Worm (Caenorhabditis elegans) whole organism, late embryonic: ENCODE results near the gene sphk-1.

Experiments used
- C08G9.2 ChIP-seq: sonication (generic microtip); optimal IDR thresholded peaks from 2 replicates; lab custom pipeline; 2016; ENCODE audit warnings: mild to moderate bottlenecking, missing genetic modification characterization, moderate library complexity, missing compliant biosample characterization
- K02D7.2 ChIP-seq: sonication (generic microtip); optimal IDR thresholded peaks from 2 replicates; lab custom pipeline; 2017; ENCODE audit warnings: mild to moderate bottlenecking, missing genetic modification characterization, missing compliant biosample characterization
- ceh-14 ChIP-seq: sonication (generic microtip); optimal IDR thresholded peaks from 2 replicates; lab custom pipeline; 2016; ENCODE audit warnings: missing genotype, missing genetic modification characterization, missing compliant biosample characterization
- ceh-18 ChIP-seq: sonication (generic microtip); optimal IDR thresholded peaks from 2 replicates; lab custom pipeline; 2016; ENCODE audit warnings: missing genetic modification characterization, missing compliant biosample characterization
- ceh-2 ChIP-seq: sonication (generic microtip); optimal IDR thresholded peaks from 2 replicates; lab custom pipeline; 2016; ENCODE audit warnings: missing genotype, missing genetic modification characterization, missing compliant biosample characterization
- ceh-34 ChIP-seq: sonication (generic microtip); optimal IDR thresholded peaks from 2 replicates; lab custom pipeline; 2016; ENCODE audit warnings: mild to moderate bottlenecking, missing genetic modification characterization, missing compliant biosample characterization
- ceh-45 ChIP-seq: fragments of 200-800 bp; sonication (Bioruptor generic); IDR thresholded peaks from 2 replicates; pipeline ENCODE4 v1.3.6; 2022; ENCODE audit warnings: missing genetic modification reagents, missing genetic modification characterization, missing compliant biosample characterization
- ceh-6 ChIP-seq: fragments of 200-800 bp; sonication (Bioruptor generic); optimal IDR thresholded peaks from 2 replicates; lab custom pipeline; 2018; ENCODE audit warnings: mild to moderate bottlenecking, missing genetic modification characterization, missing compliant biosample characterization
- dve-1 ChIP-seq: sonication (generic microtip); optimal IDR thresholded peaks from 2 replicates; lab custom pipeline; 2017; ENCODE audit warnings: antibody characterized with exemption, mild to moderate bottlenecking, missing genetic modification characterization, missing compliant biosample characterization
- elt-2 ChIP-seq: sonication (generic microtip); optimal IDR thresholded peaks from 2 replicates; lab custom pipeline; 2016; ENCODE audit warnings: missing genetic modification reagents, missing genetic modification characterization, missing compliant biosample characterization
- ets-4 ChIP-seq: sonication (generic microtip); optimal IDR thresholded peaks from 2 replicates; lab custom pipeline; 2016; ENCODE audit warnings: missing genetic modification characterization, missing compliant biosample characterization
- fax-1 ChIP-seq: sonication (generic microtip); optimal IDR thresholded peaks from 2 replicates; lab custom pipeline; 2016; ENCODE audit warnings: missing genotype, missing genetic modification characterization, missing compliant biosample characterization
- gmeb-2 ChIP-seq: sonication (generic microtip); optimal IDR thresholded peaks from 2 replicates; lab custom pipeline; 2016; ENCODE audit warnings: missing genetic modification characterization, inconsistent platforms, missing compliant biosample characterization
- hlh-6 ChIP-seq: sonication (generic microtip); optimal IDR thresholded peaks from 2 replicates; lab custom pipeline; 2016; ENCODE audit warnings: missing genotype, missing genetic modification characterization, missing compliant biosample characterization
- madf-2 ChIP-seq: sonication (generic microtip); optimal IDR thresholded peaks from 2 replicates; lab custom pipeline; 2017; ENCODE audit warnings: missing genetic modification characterization, missing compliant biosample characterization
- nfya-1 ChIP-seq: sonication (generic microtip); optimal IDR thresholded peaks from 2 replicates; lab custom pipeline; 2017; ENCODE audit warnings: missing genetic modification characterization, mild to moderate bottlenecking, missing compliant biosample characterization, antibody characterized with exemption, moderate library complexity
- nhr-11 ChIP-seq: fragments of 150-350 bp; optimal IDR thresholded peaks from 2 replicates; lab custom pipeline; 2014; ENCODE audit warnings: missing biosample characterization, missing genetic modification characterization
- npax-4 ChIP-seq: sonication (generic microtip); optimal IDR thresholded peaks from 2 replicates; lab custom pipeline; 2016; ENCODE audit warnings: missing genetic modification characterization, missing compliant biosample characterization
- odd-2 ChIP-seq: sonication (generic microtip); optimal IDR thresholded peaks from 2 replicates; lab custom pipeline; 2017; ENCODE audit warnings: antibody characterized with exemption, mild to moderate bottlenecking, missing genetic modification characterization, missing compliant biosample characterization
- pag-3 ChIP-seq: sonication (generic microtip); optimal IDR thresholded peaks from 2 replicates; lab custom pipeline; 2016; ENCODE audit warnings: missing compliant biosample characterization, missing genetic modification characterization, borderline replicate concordance
- pat-9 ChIP-seq: fragments of 200-800 bp; sonication (Bioruptor generic); optimal IDR thresholded peaks from 2 replicates; lab custom pipeline; 2018; ENCODE audit warnings: mild to moderate bottlenecking, missing genetic modification characterization, moderate library complexity, missing compliant biosample characterization
- pax-1 ChIP-seq: fragments of 150-350 bp; optimal IDR thresholded peaks from 2 replicates; lab custom pipeline; 2014; ENCODE audit warnings: missing biosample characterization, missing genetic modification characterization
- ref-2 ChIP-seq: sonication (generic microtip); optimal IDR thresholded peaks from 2 replicates; lab custom pipeline; 2016; ENCODE audit warnings: missing genetic modification characterization, missing compliant biosample characterization
- rnt-1 ChIP-seq: sonication (generic microtip); optimal IDR thresholded peaks from 2 replicates; lab custom pipeline; 2016; ENCODE audit warnings: missing genetic modification characterization, missing compliant biosample characterization
- sox-2 ChIP-seq: fragments of 200-800 bp; sonication (Bioruptor generic); IDR thresholded peaks from 2 replicates; pipeline ENCODE4 v1.3.6; 2022; ENCODE audit warnings: missing genetic modification reagents, missing genetic modification characterization, missing compliant biosample characterization
- sox-4 ChIP-seq: sonication (generic microtip); optimal IDR thresholded peaks from 2 replicates; lab custom pipeline; 2017; ENCODE audit warnings: mild to moderate bottlenecking, missing genetic modification characterization, inconsistent platforms, missing compliant biosample characterization
- tbx-2 ChIP-seq: sonication (generic microtip); optimal IDR thresholded peaks from 2 replicates; lab custom pipeline; 2016; ENCODE audit warnings: missing genetic modification characterization, missing compliant biosample characterization
- unc-42 ChIP-seq: sonication (generic microtip); optimal IDR thresholded peaks from 2 replicates; lab custom pipeline; 2016; ENCODE audit warnings: missing genotype, missing genetic modification characterization, missing compliant biosample characterization
- unc-55 ChIP-seq: sonication (generic microtip); optimal IDR thresholded peaks from 2 replicates; lab custom pipeline; 2017; ENCODE audit warnings: missing biosample characterization, missing genetic modification reagents, missing genetic modification characterization
- zip-5 ChIP-seq: sonication (generic microtip); optimal IDR thresholded peaks from 2 replicates; lab custom pipeline; 2016; ENCODE audit warnings: missing genetic modification characterization, missing compliant biosample characterization
- ztf-16 ChIP-seq: sonication (generic microtip); optimal IDR thresholded peaks from 2 replicates; lab custom pipeline; 2017; ENCODE audit warnings: missing genetic modification characterization, missing compliant biosample characterization

The sphk-1 gene

ce11 chrII:8747246-8747938 is 45.9 kb upstream of the sphk-1 start:
- TF ChIP-seq sox-4 (no peak), tbx-2 (tag; lab: Kevin White, UChicago) (peak; percentile 19), ref-2 (tag; lab: Kevin White, UChicago) (peak; percentile 38), madf-2 (tag; lab: Kevin White, UChicago) (peak; percentile 20), unc-55 (peak; percentile 77)

- TF ChIP-seq pat-9 (no peak), dve-1 (tag; lab: Kevin White, UChicago) (no peak), ceh-34 (tag; lab: Kevin White, UChicago) (no peak), ztf-16 (no peak), unc-42 (tag; lab: Kevin White, UChicago) (no peak), npax-4 (no peak), elt-2 (tag; lab: Kevin White, UChicago) (no peak), nhr-11 (tag; lab: Kevin White, UChicago) (no peak), ceh-14 (tag; lab: Kevin White, UChicago) (no peak), hlh-6 (tag; lab: Kevin White, UChicago) (no peak), gmeb-2 (no peak), zip-5 (tag; lab: Kevin White, UChicago) (no peak), nfya-1 (tag; lab: Kevin White, UChicago) (no peak), ets-4 (tag; lab: Kevin White, UChicago) (no peak), ceh-2 (tag; lab: Kevin White, UChicago) (no peak), K02D7.2 (tag; lab: Kevin White, UChicago) (no peak), ceh-45 (no peak), ceh-18 (tag; lab: Kevin White, UChicago) (no peak)
These were observed 44.9 kb upstream of the sphk-1 start for ce11 chrII:8746298-8746775.

- no peak for TF ChIP-seq fax-1
- no peak for TF ChIP-seq sox-4
- TF ChIP-seq K02D7.2 (tag; lab: Kevin White, UChicago): no peak
- TF ChIP-seq pax-1: no peak
- no peak for TF ChIP-seq npax-4
These were observed 44.2 kb upstream of the sphk-1 start for ce11 chrII:8745449-8746297.

ce11 chrII:8744555-8745448 is 43.3 kb upstream of the sphk-1 start:
- TF ChIP-seq elt-2 (tag; lab: Kevin White, UChicago) (no peak), ceh-6 (GFP tag; lab: Kevin White, UChicago) (no peak), pag-3 (tag; lab: Kevin White, UChicago) (no peak), sox-2 (no peak)

- TF ChIP-seq rnt-1 (peak; percentile 4), C08G9.2 (tag; lab: Kevin White, UChicago) (peak; percentile 41), nfya-1 (tag; lab: Kevin White, UChicago) (peak; percentile 32), odd-2 (tag; lab: Kevin White, UChicago) (no peak), ceh-18 (tag; lab: Kevin White, UChicago) (peak; percentile 68)
- TF ChIP-seq, all 69 proteins: peak for 4
These were observed 42.1 kb upstream of the sphk-1 start, which contains the start of gene mak-1 for ce11 chrII:8743379-8744173. TSS of gene mak-1 (plus strand) at chrII:8744071.
